Fruit fly (Drosophila melanogaster): ENCODE data around the gene CG42446.

The CG42446 gene

dm6 chr3R:16337053-16337385 lies 22.9 kb downstream of the CG42446 start (continued):
- peak; percentile 20 for TF ChIP-seq Fer3 (tag; optimal IDR thresholded peaks at IDR 0.05)
- peak; percentile 6 for TF ChIP-seq Jarid2 (GFP tag; optimal IDR thresholded peaks at IDR 0.05)
- TF ChIP-seq Xrp1 (GFP tag; IDR thresholded peaks at IDR 0.05) = peak; percentile 92
- peak; percentile 43 for TF ChIP-seq grau (tag; optimal IDR thresholded peaks at IDR 0.05)
- TF ChIP-seq sob (GFP tag; IDR thresholded peaks at IDR 0.05) = 0 out of 2 replicates have a peak, but pooled peaks have one; percentile 30
- TF ChIP-seq CG42726 (GFP tag; IDR thresholded peaks at IDR 0.05; ENCODE audit: partially characterized antibody) = no peak
- peak in 1 of 2 experiments; percentile 56 for TF ChIP-seq Hr78 (GFP tag; optimal IDR thresholded peaks at IDR 0.05)
- no peak for TF ChIP-seq bbx (GFP tag; IDR thresholded peaks at IDR 0.05; ENCODE audit: partially characterized antibody)
- no peak for TF ChIP-seq CG11560 (tag; IDR thresholded peaks at IDR 0.05)
- peak; percentile 67 for TF ChIP-seq Side (GFP tag; optimal IDR thresholded peaks at IDR 0.05)
- 0 out of 2 replicates have a peak, but pooled peaks have one; percentile 6 for TF ChIP-seq CG3847 (GFP tag; IDR thresholded peaks at IDR 0.05)
- TF ChIP-seq hth (optimal IDR thresholded peaks at IDR 0.05) = no peak
- peak; percentile 71; the same call in 2 of the 3 replicates for TF ChIP-seq otp (GFP tag; IDR thresholded peaks at IDR 0.05)
- TF ChIP-seq CG33213 (GFP tag; optimal IDR thresholded peaks at IDR 0.05) = no peak
- TF ChIP-seq Drgx (GFP tag; IDR thresholded peaks at IDR 0.05) = peak; percentile 51; the same call in 1 of the 2 replicates
- peak; percentile 55 for TF ChIP-seq CG9609 (GFP tag; optimal IDR thresholded peaks at IDR 0.05)
- no peak for TF ChIP-seq CG10147 (GFP tag; optimal IDR thresholded peaks at IDR 0.05)
- TF ChIP-seq sisA (GFP tag; IDR thresholded peaks at IDR 0.05) = peak; percentile 48; the same call in 1 of the 2 replicates
- TF ChIP-seq klu (GFP tag; IDR thresholded peaks at IDR 0.05) = no peak
- peak; percentile 56 for TF ChIP-seq Camta (GFP tag; optimal IDR thresholded peaks at IDR 0.05)
- TF ChIP-seq repo (GFP tag; optimal IDR thresholded peaks at IDR 0.05) = no peak
- TF ChIP-seq amos (GFP tag; IDR thresholded peaks at IDR 0.05; ENCODE audit: partially characterized antibody) = no peak
- TF ChIP-seq CG2199 (GFP tag; IDR thresholded peaks at IDR 0.05) = no peak
- peak; percentile 32; the same call in 1 of the 2 replicates for TF ChIP-seq CG32767 (GFP tag; IDR thresholded peaks at IDR 0.05)
- TF ChIP-seq Gsc (GFP tag; IDR thresholded peaks at IDR 0.05) = no peak
- no peak for TF ChIP-seq nerfin-2 (GFP tag; IDR thresholded peaks at IDR 0.05; ENCODE audit: partially characterized antibody)
- TF ChIP-seq aop (GFP tag; IDR thresholded peaks at IDR 0.05) = no peak
- peak; percentile 10 for TF ChIP-seq dm (GFP tag; optimal IDR thresholded peaks at IDR 0.05)
- peak in 1 of 2 experiments; percentile 66 for TF ChIP-seq eve (GFP tag; optimal IDR thresholded peaks at IDR 0.05)
- TF ChIP-seq fd96Cb (tag; optimal IDR thresholded peaks at IDR 0.05) = peak; percentile 66
- TF ChIP-seq CG13624 (GFP tag; optimal IDR thresholded peaks at IDR 0.05) = no peak
- TF ChIP-seq gfzf (GFP tag; optimal IDR thresholded peaks at IDR 0.05) = no peak
- TF ChIP-seq stwl (tag; optimal IDR thresholded peaks at IDR 0.05) = peak; percentile 45
- TF ChIP-seq HLH4C (GFP tag; IDR thresholded peaks at IDR 0.05; ENCODE audit: partially characterized antibody) = no peak
- TF ChIP-seq bsh (GFP tag; optimal IDR thresholded peaks at IDR 0.05) = peak; percentile 56 to 74
- no peak for TF ChIP-seq onecut (GFP tag; IDR thresholded peaks at IDR 0.05)
- TF ChIP-seq chn (GFP tag; optimal IDR thresholded peaks at IDR 0.05) = peak; percentile 75
- no peak for TF ChIP-seq CG12071 (GFP tag; optimal IDR thresholded peaks at IDR 0.05)
- TF ChIP-seq HmgZ (tag; optimal IDR thresholded peaks at IDR 0.05) = no peak
- TF ChIP-seq Scr (GFP tag; IDR thresholded peaks at IDR 0.05; ENCODE audit: partially characterized antibody) = no peak
- peak; percentile 24 for TF ChIP-seq Atf-2 (GFP tag; optimal IDR thresholded peaks at IDR 0.05)
- TF ChIP-seq Ssrp (tag; optimal IDR thresholded peaks at IDR 0.05) = peak; percentile 60
- no peak for TF ChIP-seq abd-A (tag; optimal IDR thresholded peaks at IDR 0.05)
- no peak for TF ChIP-seq CG31388 (GFP tag; optimal IDR thresholded peaks at IDR 0.05)
- no peak for TF ChIP-seq CG4282 (GFP tag; optimal IDR thresholded peaks at IDR 0.05)
- TF ChIP-seq caup (GFP tag; optimal IDR thresholded peaks at IDR 0.05; ENCODE audit: severe bottlenecking) = no peak
- TF ChIP-seq H15 (GFP tag; IDR thresholded peaks at IDR 0.05) = peak; percentile 39; the same call in 1 of the 3 replicates
- TF ChIP-seq inv (GFP tag; IDR thresholded peaks at IDR 0.05; ENCODE audit: partially characterized antibody) = no peak
- TF ChIP-seq ATbp (GFP tag; optimal IDR thresholded peaks at IDR 0.05) = no peak
- TF ChIP-seq nerfin-1 (tag; optimal IDR thresholded peaks at IDR 0.05) = no peak
